Fruit fly (Drosophila melanogaster) whole organism: ENCODE data around the gene alpha-Est4.

Experiments
- CG8478 ChIP-seq: fragments of >200 bp; optimal IDR thresholded peaks from 2 replicates; lab custom pipeline; 2018; ENCODE audit warnings: inconsistent platforms
- EcR ChIP-seq, 2 experiments: fragments of >200 bp; optimal IDR thresholded peaks; 2 replicates each; lab custom pipeline; 2017; ENCODE audit warnings: missing biosample characterization in 2 of 2, missing genetic modification characterization in 2 of 2, missing genetic modification reagents in 2 of 2
- pan ChIP-seq: fragments of >200 bp; optimal IDR thresholded peaks from 2 replicates; lab custom pipeline; 2017
- psq ChIP-seq: fragments of >200 bp; optimal IDR thresholded peaks from 2 replicates; lab custom pipeline; 2017
- usp ChIP-seq: fragments of >200 bp; optimal IDR thresholded peaks from 2 replicates; lab custom pipeline; 2017; ENCODE audit warnings: missing biosample characterization, missing genetic modification characterization, mixed read lengths

dm6 chr3R:7535606-7536005 lies 2.8 kb downstream of the alpha-Est4 start:
- TF ChIP-seq CG8478 (lab: Kevin White, UChicago) = no peak
- no peak for TF ChIP-seq pan (lab: Kevin White, UChicago)
- TF ChIP-seq EcR (GFP tag; optimal IDR thresholded peaks at IDR 0.05; lab: Kevin White, UChicago) = no peak
- no peak for TF ChIP-seq psq
- no peak for TF ChIP-seq usp (GFP tag; lab: Kevin White, UChicago)
